Worm (Caenorhabditis elegans): Measurements from ENCODE around the gene srlf-5.

DNA sequence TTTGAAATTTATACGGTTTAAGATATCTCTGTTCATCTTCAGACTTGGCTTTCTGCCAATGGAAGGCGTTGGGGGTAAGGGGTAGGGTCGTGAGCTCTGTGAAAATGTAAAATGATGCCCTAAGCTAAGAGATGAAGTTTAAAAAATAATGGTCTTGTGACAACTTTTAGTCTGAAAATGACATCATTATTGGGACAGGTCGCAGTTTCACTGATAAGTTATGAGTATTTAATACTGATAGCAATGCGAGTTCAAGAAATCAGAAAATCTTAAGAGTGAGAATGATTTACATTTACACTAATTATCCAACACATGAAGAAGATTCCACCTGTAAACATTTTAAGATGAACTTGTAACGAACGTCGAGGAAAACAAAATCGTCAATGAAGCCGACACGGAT, 38.1 kb upstream of the srlf-5 start:
- TF ChIP-seq nfya-1 (tag; optimal IDR thresholded peaks at IDR 0.05; ENCODE audit: insufficient read depth) (no peak), zag-1 (tag; optimal IDR thresholded peaks at IDR 0.05) (no peak), nhr-43 (tag; optimal IDR thresholded peaks at IDR 0.05; ENCODE audit: poor library complexity, severe bottlenecking) (no peak), R02D3.7 (tag; optimal IDR thresholded peaks at IDR 0.05) (no peak), ztf-11 (tag; optimal IDR thresholded peaks at IDR 0.05) (no peak), nhr-25 (tag; optimal IDR thresholded peaks at IDR 0.05) (no peak), lin-39 (tag; optimal IDR thresholded peaks at IDR 0.05) (no peak), nhr-28 (tag; optimal IDR thresholded peaks at IDR 0.05) (no peak), pha-4 (tag; optimal IDR thresholded peaks at IDR 0.05) (no peak), nhr-12 (tag; optimal IDR thresholded peaks at IDR 0.05) (no peak)

Measured in whole organism, L3 larva.